Fruit fly (Drosophila melanogaster) whole organism, adult: ENCODE results near the gene Nipsnap.

Experiments used
- CG11617 ChIP-seq: fragments of 200-800 bp; sonication (Bioruptor generic); optimal IDR thresholded peaks from 2 replicates; lab custom pipeline; 2017; ENCODE audit warnings: mild to moderate bottlenecking, missing biosample characterization, missing genetic modification reagents, missing genetic modification characterization
- CG12768 ChIP-seq: fragments of 200-800 bp; sonication (Bioruptor generic); optimal IDR thresholded peaks from 2 replicates; lab custom pipeline; 2017; ENCODE audit warnings: missing biosample characterization, missing genetic modification characterization, mild to moderate bottlenecking, moderate library complexity, missing genetic modification reagents
- CG14711 ChIP-seq: fragments of 200-800 bp; sonication (Bioruptor generic); optimal IDR thresholded peaks from 2 replicates; lab custom pipeline; 2018; ENCODE audit warnings: missing biosample characterization, mild to moderate bottlenecking, missing genetic modification characterization, moderate library complexity
- CG1620 ChIP-seq: fragments of 200-800 bp; sonication (Bioruptor generic); optimal IDR thresholded peaks from 2 replicates; lab custom pipeline; 2016; ENCODE audit warnings: missing biosample characterization, missing genetic modification characterization
- CG33017 ChIP-seq: fragments of 200-800 bp; sonication (Bioruptor generic); optimal IDR thresholded peaks from 2 replicates; lab custom pipeline; 2018; ENCODE audit warnings: missing biosample characterization, mild to moderate bottlenecking, missing genetic modification characterization, moderate library complexity
- CG5204 ChIP-seq: fragments of 200-800 bp; sonication (Bioruptor generic); optimal IDR thresholded peaks from 2 replicates; lab custom pipeline; 2016; ENCODE audit warnings: missing biosample characterization, missing genetic modification characterization
- CG7045 ChIP-seq: fragments of 200-800 bp; sonication (Bioruptor generic); optimal IDR thresholded peaks from 2 replicates; lab custom pipeline; 2017; ENCODE audit warnings: missing biosample characterization, mild to moderate bottlenecking, missing genetic modification characterization
- CG7101 ChIP-seq: fragments of 200-800 bp; sonication (Bioruptor generic); optimal IDR thresholded peaks from 2 replicates; lab custom pipeline; 2018; ENCODE audit warnings: missing biosample characterization, mild to moderate bottlenecking, missing genetic modification characterization, moderate library complexity
- Clk ChIP-seq: fragments of 200-800 bp; sonication (Bioruptor generic); optimal IDR thresholded peaks from 2 replicates; lab custom pipeline; 2017; ENCODE audit warnings: missing biosample characterization, missing genetic modification characterization
- Crg-1 ChIP-seq: fragments of 200-800 bp; sonication (Bioruptor generic); optimal IDR thresholded peaks from 2 replicates; lab custom pipeline; 2016; ENCODE audit warnings: missing biosample characterization, missing genetic modification characterization
- Hr96 ChIP-seq: fragments of 200-800 bp; sonication (Bioruptor generic); optimal IDR thresholded peaks from 2 replicates; lab custom pipeline; 2016; ENCODE audit warnings: missing biosample characterization, missing genetic modification characterization
- Mnt ChIP-seq: fragments of 200-800 bp; sonication (Bioruptor generic); optimal IDR thresholded peaks from 2 replicates; lab custom pipeline; 2016; ENCODE audit warnings: missing biosample characterization, mild to moderate bottlenecking, missing genetic modification characterization
- bab1 ChIP-seq: fragments of 200-800 bp; sonication (Bioruptor generic); optimal IDR thresholded peaks from 3 replicates; lab custom pipeline; 2019; ENCODE audit warnings: missing biosample characterization, mild to moderate bottlenecking, missing genetic modification characterization, moderate library complexity
- cic ChIP-seq: fragments of 200-800 bp; sonication (Bioruptor generic); optimal IDR thresholded peaks from 2 replicates; lab custom pipeline; 2017; ENCODE audit warnings: missing biosample characterization, mild to moderate bottlenecking, missing genetic modification characterization, moderate library complexity
- cnc ChIP-seq, 2 experiments: fragments of >200 bp; optimal IDR thresholded peaks; 2 replicates each; lab custom pipeline; 2017
- kay ChIP-seq: fragments of 200-800 bp; sonication (Bioruptor generic); peaks from one replicate; lab custom pipeline; 2016; ENCODE audit warnings: missing biosample characterization, missing genetic modification characterization, borderline replicate concordance
- ovo ChIP-seq: fragments of 200-800 bp; sonication (Bioruptor generic); optimal IDR thresholded peaks from 2 replicates; lab custom pipeline; 2016; ENCODE audit warnings: missing biosample characterization, missing genetic modification characterization
- pad ChIP-seq: fragments of 200-800 bp; sonication (Bioruptor generic); optimal IDR thresholded peaks from 3 replicates; lab custom pipeline; 2017; ENCODE audit warnings: missing biosample characterization, missing genetic modification characterization, mild to moderate bottlenecking, moderate library complexity, missing genetic modification reagents
- tj ChIP-seq: fragments of 200-800 bp; sonication (Bioruptor generic); optimal IDR thresholded peaks from 3 replicates; lab custom pipeline; 2017; ENCODE audit warnings: missing biosample characterization, mild to moderate bottlenecking, missing genetic modification characterization, moderate library complexity
- toe ChIP-seq: fragments of 200-800 bp; sonication (Bioruptor generic); optimal IDR thresholded peaks from 2 replicates; lab custom pipeline; 2016; ENCODE audit warnings: missing biosample characterization, missing genetic modification characterization

Gene Nipsnap

dm6 chrX:16091431-16091990, 18.1 kb upstream of the Nipsnap start, which contains the start of gene Tob:
Gene Tob (minus strand): TSS chrX:16091495.
- TF ChIP-seq cic (GFP tag; lab: Kevin White, UChicago) (peak; percentile 82), ovo (GFP tag; lab: Kevin White, UChicago) (peak; percentile 72), bab1 (GFP tag; lab: Kevin White, UChicago) (peak; percentile 12), cnc (optimal IDR thresholded peaks at IDR 0.05; lab: Kevin White, UChicago) (no peak), toe (GFP tag; lab: Kevin White, UChicago) (peak; percentile 45), CG33017 (tag; lab: Kevin White, UChicago) (no peak), CG7045 (GFP tag; lab: Kevin White, UChicago) (no peak), Hr96 (GFP tag; lab: Kevin White, UChicago) (no peak), Crg-1 (GFP tag; lab: Kevin White, UChicago) (peak; percentile 44), Clk (no peak), CG12768 (GFP tag; lab: Kevin White, UChicago) (peak; percentile 28), pad (GFP tag; lab: Kevin White, UChicago) (peak; percentile 83), CG5204 (GFP tag; lab: Kevin White, UChicago) (peak; percentile 41), tj (GFP tag; lab: Kevin White, UChicago) (peak; percentile 48), kay (GFP tag; lab: Kevin White, UChicago) (peak; percentile 52), CG7101 (tag; lab: Kevin White, UChicago) (peak; percentile 55), CG11617 (GFP tag; lab: Kevin White, UChicago) (no peak), CG14711 (no peak), Mnt (GFP tag; lab: Kevin White, UChicago) (peak; percentile 78), CG1620 (GFP tag; lab: Kevin White, UChicago) (no peak)

dm6 chrX:16090179-16091144, 17.1 kb upstream of the Nipsnap start:
- peak; percentile 93 for TF ChIP-seq toe (GFP tag; lab: Kevin White, UChicago)
- TF ChIP-seq Hr96 (GFP tag; lab: Kevin White, UChicago) = peak; percentile 97
- TF ChIP-seq CG11617 (GFP tag; lab: Kevin White, UChicago) = peak; percentile 84
- no peak for TF ChIP-seq cnc (optimal IDR thresholded peaks at IDR 0.05; lab: Kevin White, UChicago)
- TF ChIP-seq kay (GFP tag; lab: Kevin White, UChicago) = peak; percentile 95
- TF ChIP-seq Crg-1 (GFP tag; lab: Kevin White, UChicago) = peak; percentile 89
- TF ChIP-seq CG1620 (GFP tag; lab: Kevin White, UChicago) = peak; percentile 95
- peak; percentile 96 for TF ChIP-seq CG33017 (tag; lab: Kevin White, UChicago)
- peak; percentile 95 for TF ChIP-seq CG5204 (GFP tag; lab: Kevin White, UChicago)
- no peak for TF ChIP-seq cic (GFP tag; lab: Kevin White, UChicago)
- peak; percentile 94 for TF ChIP-seq CG12768 (GFP tag; lab: Kevin White, UChicago)
- TF ChIP-seq Clk = peak; percentile 93
- TF ChIP-seq Mnt (GFP tag; lab: Kevin White, UChicago) = peak; percentile 87
- TF ChIP-seq CG7101 (tag; lab: Kevin White, UChicago) = peak; percentile 98
- TF ChIP-seq CG14711 = peak; percentile 94
- peak; percentile 19 for TF ChIP-seq ovo (GFP tag; lab: Kevin White, UChicago)
- TF ChIP-seq tj (GFP tag; lab: Kevin White, UChicago) = peak; percentile 73
- peak; percentile 96 for TF ChIP-seq CG7045 (GFP tag; lab: Kevin White, UChicago)
- TF ChIP-seq bab1 (GFP tag; lab: Kevin White, UChicago) = peak; percentile 96
- peak; percentile 86 for TF ChIP-seq pad (GFP tag; lab: Kevin White, UChicago)

dm6 chrX:16089012-16089963, 15.9 kb upstream of the Nipsnap start:
- TF ChIP-seq ovo (GFP tag; lab: Kevin White, UChicago) = peak; percentile 24
- no peak for TF ChIP-seq Hr96 (GFP tag; lab: Kevin White, UChicago)
- peak; percentile 31 for TF ChIP-seq tj (GFP tag; lab: Kevin White, UChicago)
- TF ChIP-seq Mnt (GFP tag; lab: Kevin White, UChicago) = peak; percentile 9
- peak; percentile 93 for TF ChIP-seq pad (GFP tag; lab: Kevin White, UChicago)

DNA sequence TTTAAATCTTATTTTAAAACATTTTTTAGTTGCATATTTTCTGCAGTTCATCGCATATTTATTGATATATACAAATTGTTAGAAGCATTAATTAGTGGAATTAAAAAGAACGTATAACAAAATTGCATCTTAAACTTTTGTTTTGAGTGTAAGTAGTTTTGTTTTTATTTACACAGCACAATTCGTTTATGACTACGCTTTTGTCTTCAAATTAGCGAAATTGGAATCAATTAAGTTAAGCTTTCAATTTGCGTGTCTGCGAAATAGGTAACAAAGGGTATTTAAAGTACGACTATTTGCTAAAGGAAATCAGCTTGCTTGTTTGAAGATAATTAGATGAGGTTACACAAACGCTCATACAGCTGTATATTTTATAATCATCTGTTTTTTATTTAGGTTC, 14.9 kb upstream of the Nipsnap start:
- TF ChIP-seq CG7101 (tag; lab: Kevin White, UChicago) (no peak), tj (GFP tag; lab: Kevin White, UChicago) (no peak), CG14711 (no peak), kay (GFP tag; lab: Kevin White, UChicago) (no peak), CG33017 (tag; lab: Kevin White, UChicago) (no peak), Crg-1 (GFP tag; lab: Kevin White, UChicago) (no peak), toe (GFP tag; lab: Kevin White, UChicago) (no peak), Hr96 (GFP tag; lab: Kevin White, UChicago) (no peak), pad (GFP tag; lab: Kevin White, UChicago) (no peak), cnc (optimal IDR thresholded peaks at IDR 0.05; lab: Kevin White, UChicago) (no peak)
